Worm (Caenorhabditis elegans) whole organism, young adult: Measurements from ENCODE around the gene F13C5.5.
A peak's percentile ranks its signal among the peaks of the same experiment; 100 is the strongest.

ENCODE experiments used
- B0035.1 ChIP-seq: sonication (generic microtip); optimal IDR thresholded peaks from 2 replicates; lab custom pipeline; 2016; ENCODE audit warnings: missing genetic modification characterization, mild to moderate bottlenecking, missing compliant biosample characterization, missing genotype, missing genetic modification reagents
- C06A6.2 ChIP-seq: fragments of 200-800 bp; sonication (Bioruptor generic); conservative IDR thresholded peaks from 2 replicates; pipeline ENCODE4 v1.3.6; 2022; ENCODE audit warnings: missing genetic modification characterization, missing compliant biosample characterization
- K12H6.12 ChIP-seq: fragments of 200-800 bp; sonication (Bioruptor generic); optimal IDR thresholded peaks from 2 replicates; lab custom pipeline; 2018; ENCODE audit warnings: mild to moderate bottlenecking, missing genetic modification characterization, missing compliant biosample characterization
- Y53F4B.3 ChIP-seq: fragments of 200-800 bp; sonication (Bioruptor generic); IDR thresholded peaks from 2 replicates; pipeline ENCODE4 v1.3.6; 2022; ENCODE audit warnings: missing genetic modification reagents, missing genetic modification characterization, missing compliant biosample characterization
- attf-3 ChIP-seq: fragments of 200-800 bp; sonication (Bioruptor generic); conservative IDR thresholded peaks from 2 replicates; pipeline ENCODE4 v1.3.6; 2022; ENCODE audit warnings: missing genetic modification reagents, missing genetic modification characterization, missing compliant biosample characterization
- attf-5 ChIP-seq: fragments of 200-800 bp; sonication (Bioruptor generic); optimal IDR thresholded peaks from 2 replicates; lab custom pipeline; 2018; ENCODE audit warnings: mild to moderate bottlenecking, missing genetic modification characterization, missing compliant biosample characterization
- cebp-1 ChIP-seq, 2 experiments: fragments of 200-800 bp in 1 of 2; sonication (Bioruptor generic) in 1 of 2; sonication (generic microtip) in 1 of 2; IDR thresholded peaks in 1 of 2; optimal IDR thresholded peaks in 1 of 2; 2 replicates each; pipeline versions ENCODE4 v1.3.6 to Lab custom; 2017 to 2022; ENCODE audit warnings: missing compliant biosample characterization in 2 of 2, missing genetic modification characterization in 2 of 2, mild to moderate bottlenecking in 1 of 2, missing genetic modification reagents in 1 of 2, moderate library complexity in 1 of 2
- cebp-2 ChIP-seq: fragments of 200-800 bp; sonication (Bioruptor generic); IDR thresholded peaks from 2 replicates; pipeline ENCODE4 v1.3.6; 2022; ENCODE audit warnings: missing genetic modification characterization, missing compliant biosample characterization
- ceh-27 ChIP-seq: fragments of 200-800 bp; sonication (Bioruptor generic); optimal IDR thresholded peaks from 2 replicates; lab custom pipeline; 2018; ENCODE audit warnings: mild to moderate bottlenecking, missing genetic modification characterization, moderate library complexity, missing compliant biosample characterization
- egrh-3 ChIP-seq: fragments of 200-800 bp; sonication (Bioruptor generic); IDR thresholded peaks from 2 replicates; pipeline ENCODE4 v1.3.6; 2022; ENCODE audit warnings: missing genetic modification reagents, missing genetic modification characterization, missing compliant biosample characterization
- ekl-4 ChIP-seq: fragments of 200-800 bp; sonication (Bioruptor generic); IDR thresholded peaks from 2 replicates; pipeline ENCODE4 v1.3.6; 2022; ENCODE audit warnings: missing genetic modification reagents, missing genetic modification characterization, missing compliant biosample characterization
- fkh-3 ChIP-seq: sonication (generic microtip); optimal IDR thresholded peaks from 2 replicates; lab custom pipeline; 2016; ENCODE audit warnings: mild to moderate bottlenecking, missing genetic modification characterization, missing compliant biosample characterization
- hmg-1.2 ChIP-seq: fragments of 200-800 bp; sonication (Bioruptor generic); IDR thresholded peaks from 2 replicates; pipeline ENCODE4 v1.3.6; 2022; ENCODE audit warnings: missing genetic modification reagents, missing genetic modification characterization, missing compliant biosample characterization
- lin-35 ChIP-seq, 3 experiments: fragments of 150-350 bp in 2 of 3; sonication (generic microtip) in 1 of 3; optimal IDR thresholded peaks; 2 replicates each; lab custom pipeline; 2014 to 2018; ENCODE audit warnings: missing biosample characterization in 3 of 3, missing genetic modification characterization in 3 of 3, missing genetic modification reagents in 3 of 3
- lin-40 ChIP-seq: sonication (generic microtip); optimal IDR thresholded peaks from 2 replicates; lab custom pipeline; 2016; ENCODE audit warnings: missing genetic modification characterization, mild to moderate bottlenecking, missing compliant biosample characterization, missing genotype, missing genetic modification reagents
- lin-54 ChIP-seq: fragments of 200-800 bp; sonication (Bioruptor generic); optimal IDR thresholded peaks from 2 replicates; lab custom pipeline; 2018; ENCODE audit warnings: mild to moderate bottlenecking, missing genetic modification characterization, missing compliant biosample characterization
- madf-8 ChIP-seq: fragments of 200-800 bp; sonication (Bioruptor generic); conservative IDR thresholded peaks from 2 replicates; pipeline ENCODE4 v1.3.6; 2022; ENCODE audit warnings: missing genetic modification reagents, missing genetic modification characterization, missing compliant biosample characterization
- mcd-1 ChIP-seq: fragments of 200-800 bp; sonication (Bioruptor generic); IDR thresholded peaks from 2 replicates; pipeline ENCODE4 v1.3.6; 2022; ENCODE audit warnings: missing genetic modification reagents, missing genetic modification characterization, missing compliant biosample characterization
- mxl-1 ChIP-seq: sonication (generic microtip); optimal IDR thresholded peaks from 2 replicates; lab custom pipeline; 2016; ENCODE audit warnings: missing genetic modification characterization, missing compliant biosample characterization
- nfya-2 ChIP-seq: fragments of 200-800 bp; sonication (Bioruptor generic); IDR thresholded peaks from 2 replicates; pipeline ENCODE4 v1.3.6; 2022; ENCODE audit warnings: missing genetic modification reagents, missing genetic modification characterization, missing compliant biosample characterization
- nfyb-1 ChIP-seq: fragments of 200-800 bp; sonication (Bioruptor generic); IDR thresholded peaks from 2 replicates; pipeline ENCODE4 v1.3.6; 2022; ENCODE audit warnings: missing genetic modification reagents, missing genetic modification characterization, missing compliant biosample characterization
- rcor-1 ChIP-seq: fragments of 200-800 bp; sonication (Bioruptor generic); IDR thresholded peaks from 2 replicates; pipeline ENCODE4 v1.3.6; 2022; ENCODE audit warnings: missing genetic modification reagents, missing genetic modification characterization, missing compliant biosample characterization
- snpc-3.4 ChIP-seq: sonication (generic microtip); optimal IDR thresholded peaks from 2 replicates; lab custom pipeline; 2017; ENCODE audit warnings: missing genetic modification characterization, mild to moderate bottlenecking, missing compliant biosample characterization, antibody characterized with exemption, moderate library complexity, missing genotype, missing genetic modification reagents
- snpc-4 ChIP-seq, 5 experiments: fragments of 150-350 bp in 1 of 5; sonication (generic microtip) in 4 of 5; optimal IDR thresholded peaks; 2 replicates each; lab custom pipeline; 2014 to 2018; ENCODE audit warnings: missing genetic modification characterization in 5 of 5, missing biosample characterization in 3 of 5, antibody characterized with exemption in 2 of 5, mild to moderate bottlenecking in 2 of 5, missing compliant biosample characterization in 2 of 5, missing genotype in 2 of 5, moderate library complexity in 2 of 5, missing genetic modification reagents in 1 of 5
- somi-1 ChIP-seq: fragments of 200-800 bp; sonication (Bioruptor generic); optimal IDR thresholded peaks from 2 replicates; lab custom pipeline; 2018; ENCODE audit warnings: mild to moderate bottlenecking, missing genetic modification characterization, missing compliant biosample characterization
- sptf-2 ChIP-seq: fragments of 200-800 bp; sonication (Bioruptor generic); optimal IDR thresholded peaks from 2 replicates; lab custom pipeline; 2018; ENCODE audit warnings: mild to moderate bottlenecking, missing genetic modification characterization, missing compliant biosample characterization
- tbx-9 ChIP-seq: sonication (generic microtip); optimal IDR thresholded peaks from 2 replicates; lab custom pipeline; 2016; ENCODE audit warnings: borderline replicate concordance, missing genetic modification characterization, inconsistent platforms, missing compliant biosample characterization
- zfh-2 ChIP-seq: fragments of 200-800 bp; sonication (Bioruptor generic); conservative IDR thresholded peaks from 2 replicates; pipeline ENCODE4 v1.3.6; 2022; ENCODE audit warnings: missing genetic modification reagents, missing genetic modification characterization, missing compliant biosample characterization
- ztf-18 ChIP-seq: sonication (generic microtip); optimal IDR thresholded peaks from 2 replicates; lab custom pipeline; 2016; ENCODE audit warnings: missing genotype, mild to moderate bottlenecking, missing genetic modification characterization, missing compliant biosample characterization
- ztf-22 ChIP-seq: fragments of 200-800 bp; sonication (Bioruptor generic); optimal IDR thresholded peaks from 2 replicates; lab custom pipeline; 2018; ENCODE audit warnings: mild to moderate bottlenecking, missing genetic modification characterization, moderate library complexity, missing compliant biosample characterization
- ztf-25 ChIP-seq: fragments of 200-800 bp; sonication (Bioruptor generic); IDR thresholded peaks from 2 replicates; pipeline ENCODE4 v1.3.6; 2022; ENCODE audit warnings: missing genetic modification reagents, missing genetic modification characterization, missing compliant biosample characterization
- ztf-3 ChIP-seq: fragments of 200-800 bp; sonication (Bioruptor generic); optimal IDR thresholded peaks from 2 replicates; lab custom pipeline; 2018; ENCODE audit warnings: mild to moderate bottlenecking, missing genetic modification characterization, missing compliant biosample characterization
- ztf-6 ChIP-seq: fragments of 200-800 bp; sonication (Bioruptor generic); IDR thresholded peaks from 2 replicates; pipeline ENCODE4 v1.3.6; 2022; ENCODE audit warnings: missing genetic modification reagents, missing genetic modification characterization, missing compliant biosample characterization

The F13C5.5 gene

ce11 chrX:612783-613182 is 4.5 kb upstream of the F13C5.5 start:
- TF ChIP-seq snpc-4 (GFP tag; optimal IDR thresholded peaks at IDR 0.05; lab: Kevin White, UChicago) (no peak), snpc-4 (tag; optimal IDR thresholded peaks at IDR 0.05; lab: Kevin White, UChicago) (peak in 2 of 4 experiments; percentile 61 to 85), ztf-22 (GFP tag; lab: Kevin White, UChicago) (no peak)
- TF ChIP-seq, all 124 proteins: peak for 1

- no peak for TF ChIP-seq C06A6.2 (GFP tag; lab: Robert Waterston, UW)
- TF ChIP-seq lin-54 (GFP tag; lab: Kevin White, UChicago): no peak
- no peak for TF ChIP-seq attf-5 (GFP tag; lab: Kevin White, UChicago)
- TF ChIP-seq mcd-1 (GFP tag; lab: Robert Waterston, UW): no peak
- TF ChIP-seq ztf-25 (GFP tag; lab: Robert Waterston, UW): no peak
- TF ChIP-seq nfya-2 (GFP tag; lab: Robert Waterston, UW): no peak
- TF ChIP-seq madf-8 (GFP tag; lab: Robert Waterston, UW): no peak
- TF ChIP-seq attf-3: no peak
- no peak for TF ChIP-seq cebp-2
These were observed 1.3 kb upstream of the F13C5.5 start for ce11 chrX:609553-609952.

DNA sequence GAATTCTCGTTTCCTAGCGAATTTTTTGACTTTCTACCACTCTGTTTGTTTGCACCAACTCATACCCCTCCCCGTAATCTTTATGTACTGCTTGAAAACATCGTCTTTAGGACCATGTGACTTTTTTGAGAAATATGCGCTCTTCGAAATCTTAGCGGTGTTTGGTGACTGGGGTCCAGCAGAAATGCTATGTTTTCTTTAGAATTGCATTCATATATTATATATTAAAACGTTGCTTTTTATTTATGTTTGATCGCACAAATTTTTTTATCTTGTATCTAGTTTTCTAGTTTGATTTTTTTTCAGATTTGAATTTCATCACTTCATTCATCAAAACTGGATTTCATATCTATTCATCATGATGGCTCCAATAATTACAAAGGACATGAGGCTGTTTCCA is 6.4 kb downstream of the F13C5.5 start, which contains the start of gene F13C5.1:
Gene F13C5.1, plus strand, starts transcription at position 301 of the 400 bp plus-strand sequence.
- 0 out of 2 replicates have a peak, but pooled peaks have one; percentile 2 for TF ChIP-seq nfyb-1 (GFP tag; lab: Robert Waterston, UW)
- no peak for TF ChIP-seq mxl-1 (tag; lab: Kevin White, UChicago)

ce11 chrX:601340-601757 is 6.9 kb downstream of the F13C5.5 start:
- TF ChIP-seq rcor-1 (GFP tag; lab: Robert Waterston, UW) (peak; percentile 59; the same call in 1 of the 2 replicates), K12H6.12 (tag; lab: Kevin White, UChicago) (peak; percentile 63), Y53F4B.3 (no peak), attf-5 (GFP tag; lab: Kevin White, UChicago) (peak; percentile 48), egrh-3 (GFP tag; lab: Robert Waterston, UW) (peak; percentile 75), ztf-18 (tag; lab: Kevin White, UChicago) (no peak), lin-35 (GFP tag; optimal IDR thresholded peaks at IDR 0.05; lab: Kevin White, UChicago) (peak in 1 of 3 experiments; percentile 4), nfyb-1 (GFP tag; lab: Robert Waterston, UW) (0 out of 2 replicates have a peak, but pooled peaks have one; percentile 45), tbx-9 (tag; lab: Kevin White, UChicago) (no peak), snpc-3.4 (tag; lab: Kevin White, UChicago) (no peak), B0035.1 (tag; lab: Kevin White, UChicago) (no peak), cebp-1 (GFP tag; IDR thresholded peaks at IDR 0.05; lab: Robert Waterston, UW) (no peak), cebp-1 (tag; optimal IDR thresholded peaks at IDR 0.05; lab: Kevin White, UChicago) (peak; percentile 60), hmg-1.2 (GFP tag; lab: Robert Waterston, UW) (peak; percentile 17; the same call in 1 of the 2 replicates), fkh-3 (tag; lab: Kevin White, UChicago) (no peak), lin-40 (tag; lab: Kevin White, UChicago) (no peak), ztf-3 (GFP tag; lab: Kevin White, UChicago) (no peak), ztf-6 (GFP tag; lab: Robert Waterston, UW) (no peak), zfh-2 (GFP tag; lab: Robert Waterston, UW) (peak; percentile 95), somi-1 (GFP tag; lab: Kevin White, UChicago) (peak; percentile 31), ekl-4 (no peak), ceh-27 (GFP tag; lab: Kevin White, UChicago) (peak; percentile 11), sptf-2 (GFP tag; lab: Kevin White, UChicago) (no peak)
